Fruit fly (Drosophila melanogaster): ENCODE data around the gene Clp.

Clp gene

dm6 chr2L:837989-838388 lies 18.2 kb downstream of the Clp start (continued):
- TF ChIP-seq CG30403 (GFP tag; optimal IDR thresholded peaks at IDR 0.05), result peak; percentile 38
- TF ChIP-seq HLH3B (GFP tag; IDR thresholded peaks at IDR 0.05), result peak; percentile 29; the same call in 1 of the 2 replicates
- peak; percentile 40; the same call in 1 of the 2 replicates for TF ChIP-seq ranshi (GFP tag; IDR thresholded peaks at IDR 0.05)
- peak in 1 of 2 experiments; percentile 27 for TF ChIP-seq dpn (GFP tag; optimal IDR thresholded peaks at IDR 0.05)
- TF ChIP-seq ssp (GFP tag; IDR thresholded peaks at IDR 0.05), result no peak
- no peak for TF ChIP-seq CG6791 (GFP tag; IDR thresholded peaks at IDR 0.05; ENCODE audit: partially characterized antibody)
- TF ChIP-seq otp (GFP tag; IDR thresholded peaks at IDR 0.05), result peak; percentile 58; the same call in 1 of the 3 replicates
- TF ChIP-seq sens (GFP tag), result peak; percentile 89
- TF ChIP-seq CG14014 (GFP tag; IDR thresholded peaks at IDR 0.05), result peak; percentile 30; the same call in 1 of the 2 replicates
- TF ChIP-seq row (GFP tag; IDR thresholded peaks at IDR 0.05), result peak; percentile 79
- TF ChIP-seq CG17385 (GFP tag; optimal IDR thresholded peaks at IDR 0.05), result no peak
- TF ChIP-seq CG7786 (GFP tag; optimal IDR thresholded peaks at IDR 0.05), result peak; percentile 46
- TF ChIP-seq CG12391 (tag; optimal IDR thresholded peaks at IDR 0.05), result peak; percentile 53
- TF ChIP-seq CG31224 (GFP tag; IDR thresholded peaks at IDR 0.05), result no peak
- peak; percentile 0 for TF ChIP-seq CG17359 (tag; optimal IDR thresholded peaks at IDR 0.05)
- peak; percentile 4 for TF ChIP-seq pnt (GFP tag; optimal IDR thresholded peaks at IDR 0.05)
- no peak for TF ChIP-seq CG4854 (GFP tag; optimal IDR thresholded peaks at IDR 0.05)
- TF ChIP-seq CG8089 (GFP tag; optimal IDR thresholded peaks at IDR 0.05), result peak; percentile 11
- TF ChIP-seq Atf-2 (GFP tag; optimal IDR thresholded peaks at IDR 0.05), result peak; percentile 54
- peak; percentile 53 for TF ChIP-seq PHDP (tag; optimal IDR thresholded peaks at IDR 0.05)
- no peak for TF ChIP-seq CG16813 (GFP tag; IDR thresholded peaks at IDR 0.05; ENCODE audit: partially characterized antibody)
- TF ChIP-seq CG8924 (tag; optimal IDR thresholded peaks at IDR 0.05), result peak; percentile 37
- TF ChIP-seq maf-S (GFP tag; optimal IDR thresholded peaks at IDR 0.05), result no peak
- TF ChIP-seq peb (GFP tag; IDR thresholded peaks at IDR 0.05), result 0 out of 2 replicates have a peak, but pooled peaks have one; percentile 21
- no peak for TF ChIP-seq cas (GFP tag; IDR thresholded peaks at IDR 0.05)
- TF ChIP-seq CG9932 (GFP tag; IDR thresholded peaks at IDR 0.05), result peak; percentile 48
- peak; percentile 38 for TF ChIP-seq ATbp (GFP tag; optimal IDR thresholded peaks at IDR 0.05)
- TF ChIP-seq chif (GFP tag; optimal IDR thresholded peaks at IDR 0.05), result peak; percentile 51 to 54
- 0 out of 4 replicates have a peak, but pooled peaks have one; percentile 7 for TF ChIP-seq chinmo (GFP tag; IDR thresholded peaks at IDR 0.05; ENCODE audit: partially characterized antibody)
- TF ChIP-seq prd (optimal IDR thresholded peaks at IDR 0.05), result no peak
- TF ChIP-seq prd (GFP tag; IDR thresholded peaks at IDR 0.05), result peak; percentile 29; the same call in 1 of the 3 replicates
- 0 out of 3 replicates have a peak, but pooled peaks have one; percentile 34 for TF ChIP-seq CG2889 (GFP tag; IDR thresholded peaks at IDR 0.05)
- no peak for TF ChIP-seq jing (GFP tag; optimal IDR thresholded peaks at IDR 0.05)
- peak; percentile 30 for TF ChIP-seq tup (GFP tag; optimal IDR thresholded peaks at IDR 0.05)
- no peak for TF ChIP-seq Dek (tag; optimal IDR thresholded peaks at IDR 0.05)
- no peak for TF ChIP-seq Meics (GFP tag; optimal IDR thresholded peaks at IDR 0.05)
- 0 out of 2 replicates have a peak, but pooled peaks have one; percentile 14 for TF ChIP-seq CG10366 (GFP tag; IDR thresholded peaks at IDR 0.05)
- TF ChIP-seq pb (GFP tag; optimal IDR thresholded peaks at IDR 0.05), result no peak
- peak; percentile 14 for TF ChIP-seq CG3407 (GFP tag; optimal IDR thresholded peaks at IDR 0.05)
- peak; percentile 33 for TF ChIP-seq Mes4 (GFP tag; optimal IDR thresholded peaks at IDR 0.05)
- peak; percentile 80 for TF ChIP-seq Med (GFP tag)
- peak; percentile 19 for TF ChIP-seq Atf3 (GFP tag; optimal IDR thresholded peaks at IDR 0.05)
- TF ChIP-seq CG9437 (GFP tag; optimal IDR thresholded peaks at IDR 0.05), result peak; percentile 10
- TF ChIP-seq CG10979 (tag; optimal IDR thresholded peaks at IDR 0.05), result peak; percentile 44
- TF ChIP-seq CG15269 (tag; optimal IDR thresholded peaks at IDR 0.05), result peak; percentile 53
- TF ChIP-seq Hmr (GFP tag; optimal IDR thresholded peaks at IDR 0.05), result peak; percentile 1
- TF ChIP-seq CG10431 (GFP tag; optimal IDR thresholded peaks at IDR 0.05), result no peak
- no peak for TF ChIP-seq cad (GFP tag; optimal IDR thresholded peaks at IDR 0.05)
- TF ChIP-seq Chrac-16 (GFP tag; optimal IDR thresholded peaks at IDR 0.05), result peak; percentile 58
- 0 out of 2 replicates have a peak, but pooled peaks have one; percentile 15 for TF ChIP-seq Oaz (GFP tag; IDR thresholded peaks at IDR 0.05)
- peak; percentile 35 for TF ChIP-seq CG9609 (GFP tag; optimal IDR thresholded peaks at IDR 0.05)
